Fruit fly (Drosophila melanogaster) whole organism, prepupa: Measurements from ENCODE around the gene PGRP-LA.
A peak's percentile ranks its signal among the peaks of the same experiment; 100 is the strongest.

Experiments
- CG10669 ChIP-seq: fragments of 200-800 bp; sonication (Bioruptor generic); optimal IDR thresholded peaks from 3 replicates; lab custom pipeline; 2018; ENCODE audit warnings: missing biosample characterization, mild to moderate bottlenecking, missing genetic modification characterization, moderate library complexity
- CG16779 ChIP-seq: fragments of 200-800 bp; sonication (Bioruptor generic); optimal IDR thresholded peaks from 3 replicates; lab custom pipeline; 2017; ENCODE audit warnings: missing biosample characterization, mild to moderate bottlenecking, missing genetic modification characterization
- CG4318 ChIP-seq: fragments of 200-800 bp; sonication (Bioruptor generic); optimal IDR thresholded peaks from 3 replicates; lab custom pipeline; 2017; ENCODE audit warnings: missing biosample characterization, mild to moderate bottlenecking, missing genetic modification characterization
- CG6276 ChIP-seq: fragments of 200-800 bp; sonication (Bioruptor generic); optimal IDR thresholded peaks from 2 replicates; lab custom pipeline; 2017; ENCODE audit warnings: missing biosample characterization, mild to moderate bottlenecking, missing genetic modification characterization
- CG6854 ChIP-seq: fragments of 200-800 bp; sonication (Bioruptor generic); optimal IDR thresholded peaks from 2 replicates; lab custom pipeline; 2017; ENCODE audit warnings: missing biosample characterization, mild to moderate bottlenecking, missing genetic modification characterization
- CG9139 ChIP-seq: fragments of 200-800 bp; sonication (Bioruptor generic); optimal IDR thresholded peaks from 3 replicates; lab custom pipeline; 2017; ENCODE audit warnings: missing biosample characterization, mild to moderate bottlenecking, missing genetic modification characterization
- Eip78C ChIP-seq: fragments of 200-800 bp; sonication (Bioruptor generic); peaks from one replicate; lab custom pipeline; 2016; ENCODE audit warnings: missing biosample characterization, missing genetic modification characterization
- Eip93F ChIP-seq: fragments of 200-800 bp; sonication (Bioruptor generic); optimal IDR thresholded peaks from 2 replicates; lab custom pipeline; 2016; ENCODE audit warnings: missing biosample characterization, mild to moderate bottlenecking, missing genetic modification characterization
- Ets96B ChIP-seq: fragments of 200-800 bp; optimal IDR thresholded peaks from 2 replicates; lab custom pipeline; 2019; ENCODE audit warnings: missing biosample characterization, mild to moderate bottlenecking, missing genetic modification characterization, moderate library complexity
- Hr39 ChIP-seq: fragments of 200-800 bp; sonication (Bioruptor generic); optimal IDR thresholded peaks from 2 replicates; lab custom pipeline; 2016; ENCODE audit warnings: missing biosample characterization, missing genetic modification characterization
- lz ChIP-seq: fragments of 200-800 bp; sonication (Bioruptor generic); optimal IDR thresholded peaks from 3 replicates; lab custom pipeline; 2016; ENCODE audit warnings: missing biosample characterization, missing genetic modification characterization
- svp ChIP-seq: fragments of 200-800 bp; sonication (Bioruptor generic); peaks from one replicate; lab custom pipeline; 2016; ENCODE audit warnings: missing biosample characterization, missing genetic modification characterization
- topi ChIP-seq: fragments of 200-800 bp; sonication (Bioruptor generic); optimal IDR thresholded peaks from 3 replicates; lab custom pipeline; 2016; ENCODE audit warnings: missing biosample characterization, missing genetic modification characterization
- vri ChIP-seq: fragments of 200-800 bp; sonication (Bioruptor generic); optimal IDR thresholded peaks from 3 replicates; lab custom pipeline; 2016; ENCODE audit warnings: missing biosample characterization, mild to moderate bottlenecking, missing genetic modification characterization

DNA sequence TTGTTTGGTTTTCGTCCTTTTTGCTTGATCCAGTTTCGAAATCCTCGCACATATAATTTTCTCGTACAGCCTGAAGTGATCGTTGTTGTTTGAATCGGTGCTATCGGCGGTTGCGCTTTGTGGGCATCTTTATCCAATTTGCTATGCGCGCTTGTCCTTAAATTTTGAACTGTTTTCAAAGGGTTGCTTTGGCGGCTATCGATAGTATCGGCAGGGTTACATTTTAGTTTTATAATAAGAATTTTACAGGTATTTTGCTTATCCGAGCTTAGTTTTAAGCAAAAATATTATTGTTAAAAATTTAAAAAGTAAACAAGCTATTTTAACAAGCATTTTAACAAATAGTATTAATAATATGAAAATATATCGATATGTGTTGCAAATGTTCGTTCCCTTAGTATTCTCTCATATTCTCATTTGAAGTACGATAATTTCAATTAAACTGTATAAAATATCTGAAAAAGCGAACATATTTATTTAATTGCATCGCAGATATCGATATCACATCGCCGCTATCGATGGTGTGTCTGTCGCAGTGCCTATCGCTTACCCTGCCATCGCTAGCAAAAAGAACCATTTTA is 32.8 kb downstream of the PGRP-LA start, which contains the start of the genes Klp67A and CG4452:
- TF ChIP-seq svp (peak; percentile 64), Hr39 (no peak), CG4318 (GFP tag; lab: Kevin White, UChicago) (no peak), lz (GFP tag; lab: Kevin White, UChicago) (peak; percentile 38), Eip78C (GFP tag; lab: Kevin White, UChicago) (peak; percentile 77), topi (no peak), CG16779 (tag; lab: Kevin White, UChicago) (no peak), vri (GFP tag; lab: Kevin White, UChicago) (no peak), CG9139 (no peak), CG10669 (GFP tag; lab: Kevin White, UChicago) (no peak), CG6276 (GFP tag; lab: Kevin White, UChicago) (no peak), CG6854 (GFP tag; lab: Kevin White, UChicago) (no peak), Eip93F (GFP tag; lab: Kevin White, UChicago) (peak; percentile 30), Ets96B (tag; lab: Kevin White, UChicago) (no peak)
